Worm (Caenorhabditis elegans) whole organism, L4 larva: Measurements from ENCODE around the gene F07E5.13.

Experiments used
- F37D6.2 ChIP-seq: sonication (generic microtip); optimal IDR thresholded peaks from 2 replicates; lab custom pipeline; 2016; ENCODE audit warnings: mild to moderate bottlenecking, missing genetic modification characterization, missing compliant biosample characterization
- R02D3.7 ChIP-seq: fragments of 150-350 bp; sonication (generic microtip); optimal IDR thresholded peaks from 3 replicates; lab custom pipeline; 2014; ENCODE audit warnings: missing biosample characterization, missing genetic modification characterization
- daf-8 ChIP-seq: fragments of 200-800 bp; sonication (Bioruptor generic); IDR thresholded peaks from 2 replicates; pipeline ENCODE4 v1.3.6; 2022; ENCODE audit warnings: missing genetic modification characterization, missing compliant biosample characterization
- lin-39 ChIP-seq: fragments of 150-350 bp; optimal IDR thresholded peaks from 2 replicates; lab custom pipeline; 2014; ENCODE audit warnings: missing biosample characterization, missing genetic modification reagents, missing genetic modification characterization
- pha-4 ChIP-seq, 2 experiments: fragments of 150-350 bp in 1 of 2; fragments of 200-800 bp in 1 of 2; sonication (Bioruptor generic) in 1 of 2; IDR thresholded peaks in 1 of 2; optimal IDR thresholded peaks in 1 of 2; 2 replicates each; pipeline versions ENCODE4 v1.3.6 to Lab custom; 2014 to 2022; ENCODE audit warnings: missing genetic modification characterization in 2 of 2, missing genetic modification reagents in 2 of 2, missing biosample characterization in 1 of 2, missing compliant biosample characterization in 1 of 2
- zag-1 ChIP-seq: fragments of 150-350 bp; optimal IDR thresholded peaks from 2 replicates; lab custom pipeline; 2014; ENCODE audit warnings: missing biosample characterization, missing genetic modification characterization

DNA sequence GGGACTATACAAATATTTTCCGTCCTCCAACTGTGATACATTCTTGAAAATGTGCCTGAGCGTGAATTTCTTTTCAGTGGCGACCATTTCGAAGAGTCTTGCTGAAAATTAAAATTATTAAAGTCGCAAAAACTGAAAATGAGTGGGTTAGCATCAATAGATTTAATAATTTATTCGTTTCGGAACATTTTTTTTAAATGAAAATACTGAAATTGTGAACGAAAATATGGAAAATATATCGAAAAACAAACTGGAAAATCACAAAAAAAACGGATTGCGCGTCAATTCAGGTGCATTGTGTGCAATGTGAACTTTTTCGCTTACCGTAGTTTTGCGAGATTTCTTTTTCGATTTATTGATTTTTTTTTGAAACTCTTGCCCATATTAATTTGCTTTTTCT, 32.0 kb downstream of the F07E5.13 start, which contains the start of gene bath-5:
- TF ChIP-seq lin-39 (tag; lab: Kevin White, UChicago) (no peak), daf-8 (no peak), R02D3.7 (tag; lab: Kevin White, UChicago) (no peak), F37D6.2 (tag; lab: Kevin White, UChicago) (no peak), zag-1 (tag; lab: Kevin White, UChicago) (no peak), pha-4 (GFP tag; IDR thresholded peaks at IDR 0.05; lab: Robert Waterston, UW) (no peak), pha-4 (tag; optimal IDR thresholded peaks at IDR 0.05; lab: Kevin White, UChicago) (no peak)
